Worm (Caenorhabditis elegans) whole organism, L1 larva: ENCODE data around the gene Y57G11A.5.

Experiments used
- C34B4.2 ChIP-seq: sonication (generic microtip); optimal IDR thresholded peaks from 2 replicates; lab custom pipeline; 2017; ENCODE audit warnings: mild to moderate bottlenecking, missing genetic modification characterization, missing compliant biosample characterization
- ama-1 ChIP-seq: fragments of 150-350 bp; optimal IDR thresholded peaks from 2 replicates; lab custom pipeline; 2014
- blmp-1 ChIP-seq: fragments of 150-350 bp; optimal IDR thresholded peaks from 2 replicates; lab custom pipeline; 2014; ENCODE audit warnings: missing biosample characterization, missing genetic modification characterization
- elt-3 ChIP-seq, 6 experiments: fragments of 150-350 bp in 1 of 6; sonication (generic microtip); optimal IDR thresholded peaks; 2 replicates each; lab custom pipeline; 2017 to 2018; ENCODE audit warnings: missing biosample characterization in 6 of 6, missing genetic modification characterization in 6 of 6, inconsistent platforms in 1 of 6
- fkh-8 ChIP-seq: sonication (generic microtip); optimal IDR thresholded peaks from 2 replicates; lab custom pipeline; 2016; ENCODE audit warnings: mild to moderate bottlenecking, missing genetic modification characterization, missing compliant biosample characterization
- fos-1 ChIP-seq: fragments of 150-350 bp; optimal IDR thresholded peaks from 2 replicates; lab custom pipeline; 2014; ENCODE audit warnings: missing biosample characterization, missing genetic modification characterization
- nhr-28 ChIP-seq: fragments of 150-350 bp; optimal IDR thresholded peaks from 2 replicates; lab custom pipeline; 2014; ENCODE audit warnings: missing biosample characterization, missing genetic modification characterization
- nhr-84 ChIP-seq: sonication (generic microtip); optimal IDR thresholded peaks from 2 replicates; lab custom pipeline; 2017; ENCODE audit warnings: missing biosample characterization, missing genetic modification characterization
- nhr-90 ChIP-seq: sonication (generic microtip); optimal IDR thresholded peaks from 2 replicates; lab custom pipeline; 2016; ENCODE audit warnings: mild to moderate bottlenecking, missing genetic modification characterization, missing compliant biosample characterization; ENCODE audit not compliant: poor library complexity
- pqm-1 ChIP-seq: sonication (generic microtip); optimal IDR thresholded peaks from 3 replicates; lab custom pipeline; 2017; ENCODE audit warnings: missing biosample characterization, missing genetic modification characterization

DNA sequence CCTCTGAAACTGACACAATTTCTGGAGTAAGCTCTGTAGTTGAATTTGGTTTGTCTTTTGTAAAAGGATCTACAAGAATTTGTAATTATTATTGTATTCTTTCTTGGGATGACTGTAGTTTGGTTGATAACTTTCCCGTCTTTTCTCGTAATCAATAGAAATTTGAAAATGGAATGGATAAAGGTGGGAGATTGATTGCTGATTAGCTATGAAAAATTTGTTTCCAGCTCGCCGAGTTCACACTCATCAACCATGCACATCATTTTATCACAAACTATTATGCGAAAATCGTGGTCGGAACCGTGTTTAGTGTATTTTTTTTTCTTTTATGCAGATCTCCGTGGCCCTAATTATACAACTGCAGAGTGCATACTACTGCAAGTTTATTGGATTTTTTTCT lies 24.6 kb upstream of the Y57G11A.5 start, which contains the start of gene T27E7.5:
- TF ChIP-seq blmp-1 (tag; lab: Kevin White, UChicago), result no peak
- no peak for TF ChIP-seq C34B4.2 (tag; lab: Kevin White, UChicago)
- no peak for TF ChIP-seq nhr-90 (tag; lab: Kevin White, UChicago)
- no peak for TF ChIP-seq fkh-8
- TF ChIP-seq elt-3 (tag; optimal IDR thresholded peaks at IDR 0.05; lab: Kevin White, UChicago), result no peak
- TF ChIP-seq nhr-28, result no peak
- TF ChIP-seq fos-1, result no peak
- no peak for TF ChIP-seq nhr-84
- no peak for TF ChIP-seq ama-1 (lab: Kevin White, UChicago)
- no peak for TF ChIP-seq pqm-1 (tag; lab: Kevin White, UChicago)
